Fruit fly (Drosophila melanogaster): ENCODE data around the gene CG43737.

DNA sequence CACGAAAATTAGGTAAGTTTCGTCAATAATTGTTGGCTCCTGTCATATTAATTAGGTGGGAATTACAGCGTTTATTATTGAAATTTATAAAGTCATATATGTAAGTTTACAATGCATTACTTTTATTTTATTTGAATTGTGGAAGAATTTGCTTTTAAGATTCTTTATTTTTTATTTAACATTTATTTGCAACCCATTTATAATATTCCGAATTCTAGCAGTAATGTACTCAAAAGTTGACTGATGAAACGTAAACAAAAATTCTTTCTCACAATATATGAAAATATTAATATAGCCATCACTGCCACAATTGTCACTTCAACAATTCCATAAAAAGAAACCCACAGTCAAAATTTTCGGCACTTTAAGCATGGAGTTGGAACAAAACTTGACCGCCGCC is 34.8 kb downstream of the CG43737 start, which contains the start of gene CG5662:
- TF ChIP-seq CG34406 (GFP tag; optimal IDR thresholded peaks at IDR 0.05) (no peak), CG4318 (GFP tag; optimal IDR thresholded peaks at IDR 0.05) (no peak), dsx (GFP tag; optimal IDR thresholded peaks at IDR 0.05; ENCODE audit: poor library complexity, severe bottlenecking) (no peak), Sox102F (GFP tag; optimal IDR thresholded peaks at IDR 0.05) (no peak), Hr39 (GFP tag; optimal IDR thresholded peaks at IDR 0.05) (no peak), CG1621 (tag; optimal IDR thresholded peaks at IDR 0.05) (no peak), Gug (GFP tag; IDR thresholded peaks at IDR 0.05) (no peak)
